Worm (Caenorhabditis elegans): ENCODE data around the gene F38C2.7.

- TF ChIP-seq zag-1 (tag; optimal IDR thresholded peaks at IDR 0.05), result no peak
- no peak for TF ChIP-seq ZK546.5 (tag; optimal IDR thresholded peaks at IDR 0.05)
- TF ChIP-seq mdl-1 (tag; optimal IDR thresholded peaks at IDR 0.05), result no peak
- TF ChIP-seq nhr-76 (tag; optimal IDR thresholded peaks at IDR 0.05), result no peak
- no peak for TF ChIP-seq nhr-237 (tag; optimal IDR thresholded peaks at IDR 0.05)
- no peak for TF ChIP-seq ama-1 (optimal IDR thresholded peaks at IDR 0.05)
- TF ChIP-seq nhr-11 (tag; optimal IDR thresholded peaks at IDR 0.05), result no peak
- TF ChIP-seq daf-12 (tag; optimal IDR thresholded peaks at IDR 0.05), result no peak
- TF ChIP-seq lin-15B (tag; optimal IDR thresholded peaks at IDR 0.05), result no peak
Observed at ce11 chrIV:16270955-16271354, 6.2 kb downstream of the F38C2.7 start, which contains the start of gene F38C2.4.
